Worm (Caenorhabditis elegans): ENCODE measurements around the gene snf-9.

DNA sequence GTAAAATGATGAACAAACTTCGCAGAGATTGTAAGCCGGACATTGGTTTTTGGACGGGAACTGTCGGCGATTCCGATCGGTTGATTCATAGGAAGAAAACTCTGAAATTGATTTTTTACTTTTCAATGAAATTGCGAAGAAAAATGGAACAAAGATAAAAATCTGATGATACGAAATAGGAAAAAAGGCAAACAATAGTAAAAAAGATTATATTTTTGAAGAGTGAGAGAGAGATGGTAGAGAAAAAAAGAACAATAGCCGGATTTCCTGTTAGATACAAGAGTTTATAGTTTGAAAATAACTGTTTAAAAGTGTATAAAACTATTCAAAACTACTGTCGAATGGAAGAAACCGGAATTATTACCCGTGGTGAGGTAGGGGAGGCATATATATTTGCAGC, 27.8 kb upstream of the snf-9 start, which contains the start of gene nra-1:
- no peak for TF ChIP-seq nhr-237 (tag; optimal IDR thresholded peaks at IDR 0.05)
- TF ChIP-seq elt-3 (tag; optimal IDR thresholded peaks at IDR 0.05): no peak
- no peak for TF ChIP-seq zag-1 (tag; optimal IDR thresholded peaks at IDR 0.05)
- no peak for TF ChIP-seq tbx-2 (tag; optimal IDR thresholded peaks at IDR 0.05)
- no peak for TF ChIP-seq nhr-76 (tag; optimal IDR thresholded peaks at IDR 0.05)
- TF ChIP-seq skn-1 (tag; optimal IDR thresholded peaks at IDR 0.05): no peak
- no peak for TF ChIP-seq nhr-77 (tag; optimal IDR thresholded peaks at IDR 0.05)
- no peak for TF ChIP-seq nhr-28 (tag; optimal IDR thresholded peaks at IDR 0.05)
- no peak for TF ChIP-seq elt-1 (tag; optimal IDR thresholded peaks at IDR 0.05)
- TF ChIP-seq aly-2 (tag; optimal IDR thresholded peaks at IDR 0.05): no peak
- no peak for TF ChIP-seq lin-39 (tag; optimal IDR thresholded peaks at IDR 0.05)
- TF ChIP-seq ceh-82 (tag; optimal IDR thresholded peaks at IDR 0.05): no peak
- TF ChIP-seq ama-1 (optimal IDR thresholded peaks at IDR 0.05): no peak
- TF ChIP-seq nhr-11 (tag; optimal IDR thresholded peaks at IDR 0.05): no peak

Data from whole organism, L3 larva.